Worm (Caenorhabditis elegans): ENCODE measurements around the gene C33B4.4.

ce11 chrII:11392390-11392789 lies 9.1 kb upstream of the C33B4.4 start:
- TF ChIP-seq ceh-18 (tag; optimal IDR thresholded peaks at IDR 0.05) (no peak), ceh-22 (tag; optimal IDR thresholded peaks at IDR 0.05) (no peak), rnt-1 (tag; optimal IDR thresholded peaks at IDR 0.05) (no peak), unc-55 (GFP tag; optimal IDR thresholded peaks at IDR 0.05) (no peak), ama-1 (optimal IDR thresholded peaks at IDR 0.05) (no peak), tbx-2 (tag; optimal IDR thresholded peaks at IDR 0.05) (no peak), hlh-8 (tag; optimal IDR thresholded peaks at IDR 0.05) (no peak), pqm-1 (tag; optimal IDR thresholded peaks at IDR 0.05) (no peak), pag-3 (tag; optimal IDR thresholded peaks at IDR 0.05; ENCODE audit: borderline replicate concordance) (no peak), pha-4 (tag; optimal IDR thresholded peaks at IDR 0.05) (no peak), pha-2 (tag; optimal IDR thresholded peaks at IDR 0.05) (no peak)
